Fruit fly (Drosophila melanogaster) whole organism, embryonic: ENCODE data around the gene CG5181.

ENCODE experiments used
- Abd-B ChIP-seq: fragments of 200-800 bp; sonication (Bioruptor generic); optimal IDR thresholded peaks from 2 replicates; lab custom pipeline; 2018; ENCODE audit warnings: missing biosample characterization, mild to moderate bottlenecking, missing genetic modification characterization, moderate library complexity
- Ada2b ChIP-seq: fragments of 200-800 bp; sonication (Bioruptor generic); IDR thresholded peaks from 2 replicates; pipeline ENCODE4 v1.3.6; 2022; ENCODE audit warnings: missing biosample characterization, missing genetic modification characterization
- Aef1 ChIP-seq: fragments of 200-800 bp; sonication (Bioruptor generic); IDR thresholded peaks from 3 replicates; pipeline ENCODE4 v1.3.6; 2022; ENCODE audit warnings: missing biosample characterization, missing genetic modification characterization
- BEAF-32 ChIP-seq: fragments of 200-800 bp; sonication (Bioruptor generic); optimal IDR thresholded peaks from 3 replicates; lab custom pipeline; 2017; ENCODE audit warnings: missing biosample characterization, missing genetic modification characterization, mild to moderate bottlenecking, moderate library complexity, missing genetic modification reagents
- CG10274 ChIP-seq: fragments of 200-800 bp; sonication (Bioruptor generic); optimal IDR thresholded peaks from 3 replicates; lab custom pipeline; 2017; ENCODE audit warnings: missing biosample characterization, mild to moderate bottlenecking, missing genetic modification characterization
- CG10431 ChIP-seq: fragments of 200-800 bp; sonication (Bioruptor generic); optimal IDR thresholded peaks from 3 replicates; lab custom pipeline; 2018; ENCODE audit warnings: missing biosample characterization, mild to moderate bottlenecking, missing genetic modification characterization
- CG11247 ChIP-seq: fragments of 200-800 bp; sonication (Bioruptor generic); IDR thresholded peaks from 2 replicates; pipeline ENCODE4 v1.3.6; 2022; ENCODE audit warnings: missing biosample characterization, missing genetic modification characterization
- CG11504 ChIP-seq: fragments of 200-800 bp; sonication (Bioruptor generic); optimal IDR thresholded peaks from 3 replicates; lab custom pipeline; 2019; ENCODE audit warnings: missing biosample characterization, mild to moderate bottlenecking, missing genetic modification characterization, moderate library complexity
- CG12219 ChIP-seq: fragments of 200-800 bp; sonication (Bioruptor generic); optimal IDR thresholded peaks from 3 replicates; lab custom pipeline; 2018; ENCODE audit warnings: missing biosample characterization, mild to moderate bottlenecking, missing genetic modification characterization
- CG12942 ChIP-seq: fragments of 200-800 bp; sonication (Bioruptor generic); optimal IDR thresholded peaks from 3 replicates; lab custom pipeline; 2016; ENCODE audit warnings: missing biosample characterization, missing genetic modification characterization
- CG13894 ChIP-seq: fragments of 200-800 bp; sonication (Bioruptor generic); optimal IDR thresholded peaks from 3 replicates; lab custom pipeline; 2018; ENCODE audit warnings: missing biosample characterization, mild to moderate bottlenecking, missing genetic modification characterization, moderate library complexity
- CG14965 ChIP-seq: fragments of 200-800 bp; sonication (Bioruptor generic); optimal IDR thresholded peaks from 2 replicates; lab custom pipeline; 2016; ENCODE audit warnings: missing biosample characterization, missing genetic modification characterization, borderline replicate concordance
- CG18262 ChIP-seq: fragments of 200-800 bp; optimal IDR thresholded peaks from 3 replicates; lab custom pipeline; 2019; ENCODE audit warnings: missing biosample characterization, mild to moderate bottlenecking, missing genetic modification characterization, moderate library complexity
- CG18476 ChIP-seq: fragments of 200-800 bp; sonication (Bioruptor generic); optimal IDR thresholded peaks from 2 replicates; lab custom pipeline; 2016; ENCODE audit warnings: missing biosample characterization, mild to moderate bottlenecking, missing genetic modification characterization
- CG2678 ChIP-seq: fragments of 200-800 bp; sonication (Bioruptor generic); optimal IDR thresholded peaks from 3 replicates; lab custom pipeline; 2019; ENCODE audit warnings: missing biosample characterization, mild to moderate bottlenecking, missing genetic modification characterization, moderate library complexity
- CG3838 ChIP-seq: fragments of 200-800 bp; sonication (Bioruptor generic); optimal IDR thresholded peaks from 3 replicates; lab custom pipeline; 2016; ENCODE audit warnings: missing biosample characterization, missing genetic modification characterization
- CG4707 ChIP-seq: fragments of 200-800 bp; sonication (Bioruptor generic); optimal IDR thresholded peaks from 2 replicates; lab custom pipeline; 2018; ENCODE audit warnings: missing biosample characterization, mild to moderate bottlenecking, missing genetic modification characterization, moderate library complexity
- CG6254 ChIP-seq: fragments of 200-800 bp; sonication (Bioruptor generic); optimal IDR thresholded peaks from 3 replicates; lab custom pipeline; 2017; ENCODE audit warnings: mild to moderate bottlenecking, missing biosample characterization, missing genetic modification reagents, missing genetic modification characterization
- CG6683 ChIP-seq: fragments of 200-800 bp; sonication (Bioruptor generic); optimal IDR thresholded peaks from 2 replicates; lab custom pipeline; 2017; ENCODE audit warnings: missing biosample characterization, mild to moderate bottlenecking, missing genetic modification characterization, missing genetic modification reagents
- CG8924 ChIP-seq: fragments of 200-800 bp; optimal IDR thresholded peaks from 3 replicates; lab custom pipeline; 2019; ENCODE audit warnings: missing biosample characterization, mild to moderate bottlenecking, missing genetic modification characterization, moderate library complexity
- CG8944 ChIP-seq: fragments of 200-800 bp; sonication (Bioruptor generic); optimal IDR thresholded peaks from 3 replicates; lab custom pipeline; 2016; ENCODE audit warnings: missing biosample characterization, missing genetic modification characterization
- D ChIP-seq, 2 experiments: fragments of 200-800 bp in 1 of 2; fragments of >200 bp in 1 of 2; sonication (Bioruptor generic) in 1 of 2; optimal IDR thresholded peaks; 2 replicates in 1 of 2; 3 replicates in 1 of 2; lab custom pipeline; 2017; ENCODE audit warnings: mild to moderate bottlenecking in 1 of 2, missing biosample characterization in 1 of 2, missing genetic modification characterization in 1 of 2, missing genetic modification reagents in 1 of 2
- Elba2 ChIP-seq: fragments of 200-800 bp; sonication (Bioruptor generic); optimal IDR thresholded peaks from 3 replicates; lab custom pipeline; 2016; ENCODE audit warnings: missing biosample characterization, missing genetic modification characterization
- Hmr ChIP-seq: fragments of 200-800 bp; sonication (Bioruptor generic); optimal IDR thresholded peaks from 3 replicates; lab custom pipeline; 2017; ENCODE audit warnings: mild to moderate bottlenecking, missing biosample characterization, missing genetic modification reagents, missing genetic modification characterization
- Mad ChIP-seq: fragments of 200-800 bp; sonication (Bioruptor generic); optimal IDR thresholded peaks from 2 replicates; lab custom pipeline; 2016; ENCODE audit warnings: missing biosample characterization, missing genetic modification characterization
- NFAT ChIP-seq: fragments of 200-800 bp; sonication (Bioruptor generic); IDR thresholded peaks from 2 replicates; pipeline ENCODE4 v1.3.6; 2022; ENCODE audit warnings: missing biosample characterization, missing genetic modification characterization
- Ravus ChIP-seq: fragments of 200-800 bp; sonication (Bioruptor generic); IDR thresholded peaks from 2 replicates; pipeline ENCODE4 v1.3.6; 2022; ENCODE audit warnings: missing biosample characterization, missing genetic modification characterization
- Six4 ChIP-seq: fragments of 200-800 bp; sonication (Bioruptor generic); optimal IDR thresholded peaks from 2 replicates; lab custom pipeline; 2016; ENCODE audit warnings: missing biosample characterization, missing genetic modification characterization
- Sox102F ChIP-seq: fragments of 200-800 bp; sonication (Bioruptor generic); optimal IDR thresholded peaks from 2 replicates; lab custom pipeline; 2018; ENCODE audit warnings: missing biosample characterization, mild to moderate bottlenecking, missing genetic modification characterization, moderate library complexity
- bowl ChIP-seq: fragments of 200-800 bp; sonication (Bioruptor generic); IDR thresholded peaks from 2 replicates; pipeline ENCODE4 v1.3.6; 2022; ENCODE audit warnings: missing biosample characterization, missing genetic modification characterization
- cad ChIP-seq: fragments of >200 bp; optimal IDR thresholded peaks from 2 replicates; lab custom pipeline; 2017; ENCODE audit warnings: missing biosample characterization, missing genetic modification characterization
- cas ChIP-seq: fragments of 200-800 bp; sonication (Bioruptor generic); IDR thresholded peaks from 2 replicates; pipeline ENCODE4 v1.3.6; 2022; ENCODE audit warnings: missing biosample characterization, missing genetic modification characterization
- cg ChIP-seq: fragments of 200-800 bp; sonication (Bioruptor generic); optimal IDR thresholded peaks from 3 replicates; lab custom pipeline; 2019; ENCODE audit warnings: missing biosample characterization, mild to moderate bottlenecking, missing genetic modification characterization, moderate library complexity
- emc ChIP-seq: fragments of 200-800 bp; sonication (Bioruptor generic); optimal IDR thresholded peaks from 2 replicates; lab custom pipeline; 2016; ENCODE audit warnings: missing biosample characterization, missing genetic modification characterization
- fu2 ChIP-seq: fragments of 200-800 bp; sonication (Bioruptor generic); optimal IDR thresholded peaks from 2 replicates; lab custom pipeline; 2016; ENCODE audit warnings: missing biosample characterization, missing genetic modification characterization
- hb ChIP-seq: fragments of 200-800 bp; sonication (Bioruptor generic); IDR thresholded peaks from 3 replicates; pipeline ENCODE4 v1.3.6; 2022; ENCODE audit warnings: missing biosample characterization, missing genetic modification characterization; ENCODE audit not compliant: partially characterized antibody
- jumu ChIP-seq: fragments of 200-800 bp; sonication (Bioruptor generic); optimal IDR thresholded peaks from 3 replicates; lab custom pipeline; 2016; ENCODE audit warnings: missing biosample characterization, missing genetic modification characterization
- kni ChIP-seq: fragments of 200-800 bp; sonication (Bioruptor generic); optimal IDR thresholded peaks from 3 replicates; lab custom pipeline; 2017; ENCODE audit warnings: mild to moderate bottlenecking, missing biosample characterization, missing genetic modification reagents, missing genetic modification characterization
- mam ChIP-seq: fragments of 200-800 bp; sonication (Bioruptor generic); optimal IDR thresholded peaks from 3 replicates; lab custom pipeline; 2016; ENCODE audit warnings: missing biosample characterization, missing genetic modification characterization
- nom ChIP-seq: fragments of 200-800 bp; sonication (Bioruptor generic); optimal IDR thresholded peaks from 2 replicates; lab custom pipeline; 2017; ENCODE audit warnings: missing biosample characterization, missing genetic modification characterization, mild to moderate bottlenecking, moderate library complexity, missing genetic modification reagents
- oc ChIP-seq: fragments of 200-800 bp; sonication (Bioruptor generic); optimal IDR thresholded peaks from 2 replicates; lab custom pipeline; 2018; ENCODE audit warnings: missing biosample characterization, mild to moderate bottlenecking, missing genetic modification characterization, moderate library complexity
- odd ChIP-seq: fragments of 200-800 bp; sonication (Bioruptor generic); optimal IDR thresholded peaks from 2 replicates; lab custom pipeline; 2017; ENCODE audit warnings: missing biosample characterization, mild to moderate bottlenecking, missing genetic modification characterization
- onecut ChIP-seq: fragments of 200-800 bp; sonication (Bioruptor generic); IDR thresholded peaks from 2 replicates; pipeline ENCODE4 v1.3.6; 2022; ENCODE audit warnings: missing biosample characterization, missing genetic modification characterization
- sna ChIP-seq: fragments of 200-800 bp; sonication (Bioruptor generic); IDR thresholded peaks from 2 replicates; pipeline ENCODE4 v1.3.6; 2022; ENCODE audit warnings: missing biosample characterization, missing genetic modification characterization; ENCODE audit not compliant: partially characterized antibody
- sob ChIP-seq: fragments of 200-800 bp; sonication (Bioruptor generic); IDR thresholded peaks from 2 replicates; pipeline ENCODE4 v1.3.6; 2022; ENCODE audit warnings: missing biosample characterization, missing genetic modification characterization
- stc ChIP-seq: fragments of 200-800 bp; sonication (Bioruptor generic); IDR thresholded peaks from 2 replicates; pipeline ENCODE4 v1.3.6; 2022; ENCODE audit warnings: missing biosample characterization, missing genetic modification characterization
- tio ChIP-seq: fragments of 200-800 bp; sonication (Bioruptor generic); optimal IDR thresholded peaks from 2 replicates; lab custom pipeline; 2017; ENCODE audit warnings: missing biosample characterization, missing genetic modification characterization, inconsistent platforms
- wdn ChIP-seq: fragments of 200-800 bp; sonication (Bioruptor generic); IDR thresholded peaks from 2 replicates; pipeline ENCODE4 v1.3.6; 2022; ENCODE audit warnings: missing biosample characterization, missing genetic modification characterization
- zf30C ChIP-seq: fragments of 200-800 bp; sonication (Bioruptor generic); optimal IDR thresholded peaks from 3 replicates; lab custom pipeline; 2018; ENCODE audit warnings: missing biosample characterization, mild to moderate bottlenecking, missing genetic modification characterization

The CG5181 gene

DNA sequence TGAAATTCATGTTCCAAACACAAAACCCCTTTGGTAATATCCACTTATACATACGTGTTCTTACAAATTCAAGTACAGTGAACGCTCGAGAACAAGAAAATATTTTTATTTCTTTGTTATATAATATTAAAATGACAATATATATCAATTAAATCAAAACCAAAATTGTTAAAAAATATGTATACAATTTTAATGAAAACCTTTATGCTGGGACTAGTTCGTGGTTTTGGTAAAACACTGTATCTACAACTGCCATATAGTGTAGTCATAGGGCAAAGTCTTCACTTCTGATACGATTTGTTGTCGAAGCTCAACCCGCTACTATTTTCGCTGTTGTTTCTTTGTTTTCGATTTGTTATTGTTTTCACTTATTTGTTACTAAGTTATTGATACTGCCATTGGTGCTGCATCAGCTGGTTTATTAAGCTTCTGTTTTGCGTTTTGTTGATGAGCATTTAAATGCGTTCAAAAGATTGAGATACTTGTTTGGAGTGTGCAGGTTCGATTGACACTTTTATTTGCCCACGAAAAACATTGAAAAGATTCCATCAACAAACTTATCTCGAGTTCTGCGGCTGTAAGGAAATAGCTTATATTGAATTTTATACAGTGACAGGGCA, 25.2 kb upstream of the CG5181 start (continued):
- TF ChIP-seq Hmr (GFP tag; lab: Kevin White, UChicago) (peak; percentile 53), CG18262 (tag; lab: Kevin White, UChicago) (no peak), jumu (GFP tag; lab: Kevin White, UChicago) (no peak), BEAF-32 (no peak), mam (GFP tag; lab: Kevin White, UChicago) (no peak), CG14965 (GFP tag; lab: Kevin White, UChicago) (no peak), CG10274 (GFP tag; lab: Kevin White, UChicago) (no peak), kni (GFP tag; lab: Kevin White, UChicago) (no peak), CG6683 (no peak), D (optimal IDR thresholded peaks at IDR 0.05; lab: Kevin White, UChicago) (no peak), D (GFP tag; optimal IDR thresholded peaks at IDR 0.05; lab: Kevin White, UChicago) (no peak), NFAT (GFP tag; lab: Robert Waterston, UW) (no peak), CG12219 (GFP tag; lab: Kevin White, UChicago) (peak; percentile 9), CG11247 (peak; percentile 60; the same call in 1 of the 2 replicates), CG4707 (GFP tag; lab: Kevin White, UChicago) (no peak), CG3838 (GFP tag; lab: Kevin White, UChicago) (no peak), onecut (GFP tag; lab: Robert Waterston, UW) (no peak), Ada2b (peak; percentile 50), Mad (GFP tag; lab: Kevin White, UChicago) (no peak), CG18476 (GFP tag; lab: Kevin White, UChicago) (no peak), CG6254 (GFP tag; lab: Kevin White, UChicago) (no peak), cg (GFP tag; lab: Kevin White, UChicago) (no peak), nom (GFP tag; lab: Kevin White, UChicago) (peak; percentile 70), wdn (GFP tag; lab: Robert Waterston, UW) (0 out of 2 replicates have a peak, but pooled peaks have one; percentile 67), CG2678 (tag; lab: Kevin White, UChicago) (peak; percentile 66), Sox102F (GFP tag; lab: Kevin White, UChicago) (peak; percentile 28), bowl (0 out of 2 replicates have a peak, but pooled peaks have one; percentile 32), zf30C (GFP tag; lab: Kevin White, UChicago) (no peak), CG8944 (GFP tag; lab: Kevin White, UChicago) (no peak), odd (GFP tag; lab: Kevin White, UChicago) (no peak), CG11504 (tag; lab: Kevin White, UChicago) (peak; percentile 56), CG12942 (GFP tag; lab: Kevin White, UChicago) (no peak), hb (GFP tag; lab: Robert Waterston, UW) (no peak), CG13894 (peak; percentile 55), sob (GFP tag; lab: Robert Waterston, UW) (0 out of 2 replicates have a peak, but pooled peaks have one; percentile 36), CG10431 (GFP tag; lab: Kevin White, UChicago) (no peak), Aef1 (GFP tag; lab: Robert Waterston, UW) (no peak; the same call in 2 of the 3 replicates), Abd-B (peak; percentile 3), cas (0 out of 2 replicates have a peak, but pooled peaks have one; percentile 26), stc (GFP tag; lab: Robert Waterston, UW) (no peak; the same call in 1 of the 2 replicates), sna (GFP tag; lab: Robert Waterston, UW) (no peak), cad (GFP tag; lab: Kevin White, UChicago) (no peak), emc (GFP tag; lab: Kevin White, UChicago) (no peak), Elba2 (GFP tag; lab: Kevin White, UChicago) (no peak), fu2 (GFP tag; lab: Kevin White, UChicago) (no peak), tio (no peak), Six4 (no peak), Ravus (GFP tag; lab: Robert Waterston, UW) (no peak), CG8924 (peak; percentile 61), oc (tag; lab: Kevin White, UChicago) (no peak)
